Fruit fly (Drosophila melanogaster): ENCODE results near the gene Hsp60A.
"Not testable (repeated sequence)": the region's sequence is repeated elsewhere in the genome, so short reads cannot be mapped to it uniquely, and the experiment has no call there.

The Hsp60A gene

DNA sequence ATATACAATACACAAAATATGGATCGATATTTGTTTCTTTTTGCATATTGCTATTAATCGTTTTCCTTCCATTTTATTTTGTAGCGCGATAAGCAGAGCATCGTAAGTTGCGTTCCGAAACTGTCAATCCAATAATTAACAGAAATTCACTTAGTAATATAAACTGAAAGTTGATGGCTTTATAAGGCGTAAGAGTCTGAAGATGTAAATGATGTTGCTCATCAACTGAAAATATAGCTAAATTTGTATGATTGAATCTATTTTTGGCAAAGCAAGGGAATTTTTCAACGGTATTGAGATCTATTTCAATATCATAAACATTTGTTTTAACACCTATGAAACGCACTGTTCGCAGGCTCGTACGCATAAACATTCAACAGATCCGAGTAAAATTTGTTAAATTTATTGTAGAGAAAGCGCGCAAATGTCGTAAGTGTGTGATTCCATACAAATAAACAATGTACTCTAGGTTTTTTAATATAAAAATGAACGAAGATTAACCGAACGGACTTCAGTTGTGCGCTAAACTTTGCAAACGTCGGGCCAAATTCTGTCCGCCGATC is 19.4 kb upstream of the Hsp60A start, which contains the start of gene Vago (continued):
- TF ChIP-seq spab (GFP tag; optimal IDR thresholded peaks at IDR 0.05) (no peak), eg (GFP tag; IDR thresholded peaks at IDR 0.05) (no peak), Sox14 (GFP tag; optimal IDR thresholded peaks at IDR 0.05) (no peak), CG6163 (GFP tag; IDR thresholded peaks at IDR 0.05) (no peak), esn (GFP tag; optimal IDR thresholded peaks at IDR 0.05) (peak; percentile 48), topi (GFP tag; optimal IDR thresholded peaks at IDR 0.05) (peak; percentile 35), CG1621 (tag; optimal IDR thresholded peaks at IDR 0.05) (no peak), CG15336 (GFP tag; IDR thresholded peaks at IDR 0.05) (no peak), Eip93F (GFP tag; optimal IDR thresholded peaks at IDR 0.05) (no peak), Smox (GFP tag; optimal IDR thresholded peaks at IDR 0.05) (peak; percentile 7), Sox15 (GFP tag; optimal IDR thresholded peaks at IDR 0.05) (no peak), achi (GFP tag; optimal IDR thresholded peaks at IDR 0.05) (no peak), CG8319 (GFP tag; optimal IDR thresholded peaks at IDR 0.05) (no peak), CG6808 (GFP tag; optimal IDR thresholded peaks at IDR 0.05) (peak; percentile 2), Sox102F (GFP tag; optimal IDR thresholded peaks at IDR 0.05) (peak; percentile 40), CG6792 (GFP tag; optimal IDR thresholded peaks at IDR 0.05) (no peak), net (GFP tag; optimal IDR thresholded peaks at IDR 0.05) (no peak), Hr39 (GFP tag; optimal IDR thresholded peaks at IDR 0.05) (peak; percentile 19), CG7368 (GFP tag; optimal IDR thresholded peaks at IDR 0.05) (no peak), Eip78C (GFP tag) (peak; percentile 47)

DNA sequence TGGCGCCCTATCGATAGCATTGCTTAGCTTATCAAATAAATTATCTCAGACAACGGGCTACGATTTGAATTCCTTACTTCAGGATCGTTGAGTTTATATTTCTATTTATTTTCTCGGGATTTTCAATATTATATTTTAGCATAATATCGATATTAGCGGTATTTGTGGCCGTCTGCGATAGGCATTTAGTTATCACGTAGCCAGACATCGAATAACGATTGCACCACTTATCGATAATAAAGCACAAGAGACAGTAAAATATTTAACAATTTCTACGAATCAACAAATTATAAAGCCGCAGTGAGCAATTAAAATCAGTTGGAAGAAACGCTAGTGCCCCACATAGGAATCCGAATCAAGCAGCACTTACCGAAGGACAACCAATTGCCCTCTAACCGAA is 18.1 kb upstream of the Hsp60A start, which contains the start of gene CG2076:
Gene CG2076 (plus strand): TSS at position 50 of the 400 bp plus-strand sequence.
- TF ChIP-seq vri (GFP tag; optimal IDR thresholded peaks at IDR 0.05) (no peak), Eip78C (GFP tag) (peak; percentile 48), dsx (GFP tag; optimal IDR thresholded peaks at IDR 0.05; ENCODE audit: poor library complexity, severe bottlenecking) (peak; percentile 84)

DNA sequence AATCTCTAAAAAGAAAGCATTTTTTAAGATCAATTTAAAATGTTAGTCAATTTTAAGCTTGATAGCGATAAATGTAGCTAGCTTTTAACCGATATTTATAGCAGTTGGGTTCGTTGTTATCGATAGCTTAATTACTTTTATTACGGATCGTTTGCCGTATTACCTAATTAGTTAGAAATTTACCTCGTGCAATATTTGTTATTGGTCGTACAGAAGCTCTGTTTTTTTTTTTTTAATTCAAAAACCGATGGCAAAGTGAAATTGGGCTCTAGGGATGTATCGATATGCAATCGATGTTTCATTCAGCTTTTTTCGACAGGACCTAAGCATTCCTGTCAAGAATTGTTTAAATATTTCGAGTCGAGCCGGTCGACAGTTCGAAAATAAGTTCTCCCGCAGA is 16.1 kb upstream of the Hsp60A start, which contains the start of gene CG2061:
Gene CG2061 (plus strand): TSS at position 292 of the 400 bp plus-strand sequence.
- TF ChIP-seq acj6 (GFP tag; optimal IDR thresholded peaks at IDR 0.05) (no peak), CG11762 (GFP tag; optimal IDR thresholded peaks at IDR 0.05; ENCODE audit: insufficient read depth) (no peak), Hr4 (GFP tag; optimal IDR thresholded peaks at IDR 0.05) (no peak), CG3919 (GFP tag; optimal IDR thresholded peaks at IDR 0.05) (no peak), CG3032 (tag; optimal IDR thresholded peaks at IDR 0.05) (no peak), eg (GFP tag; IDR thresholded peaks at IDR 0.05) (no peak), Sox14 (GFP tag; optimal IDR thresholded peaks at IDR 0.05) (no peak), svp (GFP tag) (no peak), Hr38 (GFP tag; optimal IDR thresholded peaks at IDR 0.05) (no peak), CG15336 (GFP tag; IDR thresholded peaks at IDR 0.05) (no peak), CG7368 (GFP tag; optimal IDR thresholded peaks at IDR 0.05) (no peak), Ets21C (GFP tag; optimal IDR thresholded peaks at IDR 0.05) (no peak), cyc (GFP tag; optimal IDR thresholded peaks at IDR 0.05) (no peak)

DNA sequence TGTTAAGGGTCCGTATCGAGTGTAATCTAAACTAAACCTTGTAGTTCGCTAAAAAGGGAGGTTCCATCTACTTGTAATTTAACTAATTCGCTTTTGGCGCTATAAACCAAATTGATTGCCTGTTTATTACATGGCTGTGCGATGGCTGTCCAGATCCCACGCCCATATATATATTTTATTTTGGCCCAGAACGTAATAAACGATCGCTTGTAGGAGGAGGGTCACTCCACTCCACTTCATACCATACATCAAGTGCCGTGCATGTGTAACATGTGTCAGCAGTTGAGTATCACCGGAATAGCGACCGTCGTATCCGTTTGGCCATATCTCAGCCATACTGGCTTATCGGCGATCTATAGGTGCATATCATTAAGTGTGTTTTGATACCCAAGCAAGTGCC is 13.0 kb upstream of the Hsp60A start:
- TF ChIP-seq fd85E (GFP tag; optimal IDR thresholded peaks at IDR 0.05) (no peak), CG6808 (GFP tag; optimal IDR thresholded peaks at IDR 0.05) (no peak), vri (GFP tag; optimal IDR thresholded peaks at IDR 0.05) (peak; percentile 8)

DNA sequence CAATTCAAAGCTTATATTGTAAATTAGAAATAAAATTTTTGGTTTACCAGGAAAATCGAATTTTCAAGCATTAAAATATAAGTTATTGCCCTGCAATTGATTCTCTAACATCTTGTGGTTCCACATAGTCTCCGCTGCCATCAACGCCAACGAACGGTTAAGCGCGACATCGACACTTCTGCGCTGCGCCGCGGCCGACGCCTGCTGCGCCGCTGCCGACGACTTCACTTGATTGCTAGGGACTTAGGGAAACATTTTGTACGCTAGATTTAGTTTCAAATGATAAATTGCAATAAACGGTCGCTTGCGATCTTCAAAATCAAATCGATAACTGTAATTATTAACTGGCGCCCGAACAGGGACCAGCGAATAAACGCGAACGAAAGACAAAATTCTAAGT is 12.3 kb upstream of the Hsp60A start, which contains the start of gene CG42249:
Gene CG42249 (plus strand): TSS at position 301 of the 400 bp plus-strand sequence.
- not testable (repeated sequence) for TF ChIP-seq CG8119 (GFP tag; IDR thresholded peaks at IDR 0.05); fd59A (GFP tag; optimal IDR thresholded peaks at IDR 0.05); CG9139 (GFP tag; optimal IDR thresholded peaks at IDR 0.05)
